Fruit fly (Drosophila melanogaster): ENCODE data around the gene CG34453.

DNA sequence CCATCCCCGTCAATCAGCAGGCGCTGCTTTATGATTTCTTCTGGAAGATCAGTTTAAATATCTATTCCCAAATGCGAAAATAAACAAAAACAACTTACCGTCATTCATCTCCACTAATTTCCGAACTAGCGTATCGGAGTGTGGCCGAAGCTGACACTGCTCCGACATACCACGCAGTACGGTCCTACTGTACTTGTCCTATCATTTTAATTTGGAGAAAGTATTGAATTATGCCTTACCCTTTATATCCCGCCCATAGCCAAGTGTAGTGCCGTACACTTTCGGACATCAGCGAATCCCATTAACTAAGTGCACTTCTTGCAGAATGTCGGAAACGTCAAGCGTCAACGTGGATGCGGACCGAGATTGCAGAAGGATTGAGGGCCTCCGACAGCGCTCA is 20.6 kb downstream of the CG34453 start, which contains the start of the genes thoc7 and Dis3l2:
- TF ChIP-seq ttk (optimal IDR thresholded peaks at IDR 0.05) (no peak), Sin3A (optimal IDR thresholded peaks at IDR 0.05) (no peak), h (optimal IDR thresholded peaks at IDR 0.05) (no peak), insv (optimal IDR thresholded peaks at IDR 0.05) (no peak), psq (optimal IDR thresholded peaks at IDR 0.05) (no peak), Myc (optimal IDR thresholded peaks at IDR 0.05) (no peak)

All from Kc167 (cell line).